Fruit fly (Drosophila melanogaster) whole organism, embryonic: Measurements from ENCODE around the gene CG4615.

Experiments
- B-H2 ChIP-seq: fragments of 200-800 bp; sonication (Bioruptor generic); optimal IDR thresholded peaks from 2 replicates; lab custom pipeline; 2018; ENCODE audit warnings: missing biosample characterization, mild to moderate bottlenecking, missing genetic modification characterization
- Bteb2 ChIP-seq: fragments of 200-800 bp; sonication (Bioruptor generic); optimal IDR thresholded peaks from 2 replicates; lab custom pipeline; 2016; ENCODE audit warnings: missing biosample characterization, missing genetic modification characterization
- CG11696 ChIP-seq: fragments of 200-800 bp; sonication (Bioruptor generic); IDR thresholded peaks from 2 replicates; pipeline ENCODE4 v1.3.6; 2022; ENCODE audit warnings: missing biosample characterization, missing genetic modification characterization
- CG12391 ChIP-seq: fragments of 200-800 bp; sonication (Bioruptor generic); optimal IDR thresholded peaks from 3 replicates; lab custom pipeline; 2018; ENCODE audit warnings: missing biosample characterization, mild to moderate bottlenecking, missing genetic modification characterization, moderate library complexity
- CG12744 ChIP-seq: fragments of 200-800 bp; sonication (Bioruptor generic); optimal IDR thresholded peaks from 2 replicates; lab custom pipeline; 2016; ENCODE audit warnings: missing biosample characterization, missing genetic modification characterization
- CG13424 ChIP-seq: fragments of 200-800 bp; sonication (Bioruptor generic); optimal IDR thresholded peaks from 2 replicates; lab custom pipeline; 2019; ENCODE audit warnings: missing biosample characterization, mild to moderate bottlenecking, missing genetic modification characterization, moderate library complexity
- CG18011 ChIP-seq: fragments of 200-800 bp; sonication (Bioruptor generic); optimal IDR thresholded peaks from 2 replicates; lab custom pipeline; 2017; ENCODE audit warnings: missing biosample characterization, missing genetic modification characterization, mild to moderate bottlenecking, moderate library complexity, missing genotype
- CG2120 ChIP-seq: fragments of 200-800 bp; sonication (Bioruptor generic); optimal IDR thresholded peaks from 3 replicates; lab custom pipeline; 2016; ENCODE audit warnings: missing biosample characterization, missing genetic modification characterization
- CG5245 ChIP-seq: fragments of 200-800 bp; sonication (Bioruptor generic); optimal IDR thresholded peaks from 3 replicates; lab custom pipeline; 2016; ENCODE audit warnings: missing biosample characterization, missing genetic modification characterization
- CG7928 ChIP-seq: fragments of 200-800 bp; sonication (Bioruptor generic); optimal IDR thresholded peaks from 2 replicates; lab custom pipeline; 2017; ENCODE audit warnings: missing biosample characterization, mild to moderate bottlenecking, missing genetic modification characterization
- CG7987 ChIP-seq: fragments of 200-800 bp; sonication (Bioruptor generic); optimal IDR thresholded peaks from 2 replicates; lab custom pipeline; 2018; ENCODE audit warnings: missing biosample characterization, mild to moderate bottlenecking, missing genetic modification characterization, moderate library complexity
- CG8359 ChIP-seq: fragments of 200-800 bp; sonication (Bioruptor generic); optimal IDR thresholded peaks from 2 replicates; lab custom pipeline; 2017; ENCODE audit warnings: missing biosample characterization, mild to moderate bottlenecking, missing genetic modification characterization, borderline replicate concordance
- D19A ChIP-seq: fragments of 200-800 bp; optimal IDR thresholded peaks from 3 replicates; lab custom pipeline; 2019; ENCODE audit warnings: missing biosample characterization, mild to moderate bottlenecking, missing genetic modification characterization, moderate library complexity
- Dfd ChIP-seq, 2 experiments: fragments of >200 bp; optimal IDR thresholded peaks; 2 replicates each; lab custom pipeline; 2017; ENCODE audit warnings: missing biosample characterization in 2 of 2, missing genetic modification characterization in 2 of 2
- Dip3 ChIP-seq: fragments of 200-800 bp; sonication (Bioruptor generic); optimal IDR thresholded peaks from 3 replicates; lab custom pipeline; 2016; ENCODE audit warnings: missing biosample characterization, missing genetic modification characterization
- Dp ChIP-seq: fragments of 200-800 bp; sonication (Bioruptor generic); optimal IDR thresholded peaks from 2 replicates; lab custom pipeline; 2018; ENCODE audit warnings: missing biosample characterization, mild to moderate bottlenecking, missing genetic modification characterization, moderate library complexity
- Ets97D ChIP-seq: fragments of 200-800 bp; sonication (Bioruptor generic); optimal IDR thresholded peaks from 3 replicates; lab custom pipeline; 2016; ENCODE audit warnings: missing biosample characterization, missing genetic modification characterization
- HmgD ChIP-seq: fragments of 200-800 bp; sonication (Bioruptor generic); optimal IDR thresholded peaks from 3 replicates; lab custom pipeline; 2016; ENCODE audit warnings: missing biosample characterization, missing genetic modification characterization
- Hmr ChIP-seq: fragments of 200-800 bp; sonication (Bioruptor generic); optimal IDR thresholded peaks from 3 replicates; lab custom pipeline; 2017; ENCODE audit warnings: mild to moderate bottlenecking, missing biosample characterization, missing genetic modification reagents, missing genetic modification characterization
- Hr51 ChIP-seq, 2 experiments: fragments of 200-800 bp; sonication (Bioruptor generic); optimal IDR thresholded peaks; 2 replicates in 1 of 2; 3 replicates in 1 of 2; lab custom pipeline; 2016 to 2018; ENCODE audit warnings: missing biosample characterization in 2 of 2, missing genetic modification characterization in 2 of 2, mild to moderate bottlenecking in 1 of 2, moderate library complexity in 1 of 2
- Jarid2 ChIP-seq: fragments of 200-800 bp; sonication (Bioruptor generic); optimal IDR thresholded peaks from 3 replicates; lab custom pipeline; 2017; ENCODE audit warnings: mild to moderate bottlenecking, missing biosample characterization, missing genetic modification reagents, missing genetic modification characterization
- NC2β ChIP-seq: fragments of 200-800 bp; sonication (Bioruptor generic); optimal IDR thresholded peaks from 2 replicates; lab custom pipeline; 2016; ENCODE audit warnings: missing biosample characterization, missing genetic modification characterization
- Ssrp ChIP-seq: fragments of 200-800 bp; sonication (Bioruptor generic); optimal IDR thresholded peaks from 2 replicates; lab custom pipeline; 2018; ENCODE audit warnings: missing biosample characterization, mild to moderate bottlenecking, missing genetic modification characterization, moderate library complexity
- Xrp1 ChIP-seq: fragments of 200-800 bp; sonication (Bioruptor generic); IDR thresholded peaks from 2 replicates; pipeline ENCODE4 v1.3.6; 2022; ENCODE audit warnings: missing biosample characterization, missing genetic modification characterization
- amos ChIP-seq: fragments of 200-800 bp; sonication (Bioruptor generic); IDR thresholded peaks from 2 replicates; pipeline ENCODE4 v1.3.6; 2022; ENCODE audit warnings: missing biosample characterization, missing genetic modification characterization; ENCODE audit not compliant: partially characterized antibody
- ash1 ChIP-seq: fragments of 200-800 bp; sonication (Bioruptor generic); optimal IDR thresholded peaks from 2 replicates; lab custom pipeline; 2018; ENCODE audit warnings: missing biosample characterization, mild to moderate bottlenecking, missing genetic modification characterization
- ato ChIP-seq: fragments of 200-800 bp; sonication (Bioruptor generic); IDR thresholded peaks from 2 replicates; pipeline ENCODE4 v1.3.6; 2022; ENCODE audit warnings: missing biosample characterization, missing genetic modification characterization; ENCODE audit not compliant: partially characterized antibody
- bab2 ChIP-seq: fragments of 200-800 bp; sonication (Bioruptor generic); optimal IDR thresholded peaks from 2 replicates; lab custom pipeline; 2016; ENCODE audit warnings: missing biosample characterization, missing genetic modification characterization
- chn ChIP-seq: fragments of 200-800 bp; sonication (Bioruptor generic); optimal IDR thresholded peaks from 2 replicates; lab custom pipeline; 2016; ENCODE audit warnings: missing biosample characterization, missing genetic modification characterization
- dmrt11E ChIP-seq: fragments of 200-800 bp; sonication (Bioruptor generic); optimal IDR thresholded peaks from 3 replicates; lab custom pipeline; 2018; ENCODE audit warnings: missing biosample characterization, mild to moderate bottlenecking, missing genetic modification characterization, moderate library complexity
- dysf ChIP-seq: fragments of 200-800 bp; sonication (Bioruptor generic); IDR thresholded peaks from 3 replicates; pipeline ENCODE4 v1.3.6; 2022; ENCODE audit warnings: missing biosample characterization, missing genetic modification characterization
- esg ChIP-seq: fragments of 200-800 bp; sonication (Bioruptor generic); conservative IDR thresholded peaks from 2 replicates; pipeline ENCODE4 v1.3.6; 2022; ENCODE audit warnings: missing biosample characterization, missing genetic modification characterization
- fd64A ChIP-seq: fragments of 200-800 bp; sonication (Bioruptor generic); optimal IDR thresholded peaks from 3 replicates; lab custom pipeline; 2018; ENCODE audit warnings: missing biosample characterization, mild to moderate bottlenecking, missing genetic modification characterization
- gce ChIP-seq: fragments of 200-800 bp; sonication (Bioruptor generic); IDR thresholded peaks from 3 replicates; pipeline ENCODE4 v1.3.6; 2022; ENCODE audit warnings: missing biosample characterization, missing genetic modification characterization
- gro ChIP-seq: fragments of 200-800 bp; sonication (Bioruptor generic); optimal IDR thresholded peaks from 2 replicates; lab custom pipeline; 2016; ENCODE audit warnings: missing biosample characterization, missing genetic modification characterization
- kah ChIP-seq: fragments of 200-800 bp; sonication (Bioruptor generic); optimal IDR thresholded peaks from 2 replicates; lab custom pipeline; 2018; ENCODE audit warnings: missing biosample characterization, mild to moderate bottlenecking, missing genetic modification characterization
- mam ChIP-seq: fragments of 200-800 bp; sonication (Bioruptor generic); optimal IDR thresholded peaks from 3 replicates; lab custom pipeline; 2016; ENCODE audit warnings: missing biosample characterization, missing genetic modification characterization
- mld ChIP-seq: fragments of 200-800 bp; sonication (Bioruptor generic); IDR thresholded peaks from 3 replicates; pipeline ENCODE4 v1.3.6; 2022; ENCODE audit warnings: missing biosample characterization, missing genetic modification characterization; ENCODE audit not compliant: partially characterized antibody
- oc ChIP-seq: fragments of 200-800 bp; sonication (Bioruptor generic); optimal IDR thresholded peaks from 2 replicates; lab custom pipeline; 2018; ENCODE audit warnings: missing biosample characterization, mild to moderate bottlenecking, missing genetic modification characterization, moderate library complexity
- onecut ChIP-seq: fragments of 200-800 bp; sonication (Bioruptor generic); IDR thresholded peaks from 2 replicates; pipeline ENCODE4 v1.3.6; 2022; ENCODE audit warnings: missing biosample characterization, missing genetic modification characterization
- peb ChIP-seq: fragments of 200-800 bp; sonication (Bioruptor generic); IDR thresholded peaks from 2 replicates; pipeline ENCODE4 v1.3.6; 2022; ENCODE audit warnings: missing biosample characterization, missing genetic modification characterization
- rib ChIP-seq: fragments of 200-800 bp; sonication (Bioruptor generic); IDR thresholded peaks from 2 replicates; pipeline ENCODE4 v1.3.6; 2022; ENCODE audit warnings: missing biosample characterization, missing genetic modification characterization
- salm ChIP-seq: fragments of 200-800 bp; sonication (Bioruptor generic); optimal IDR thresholded peaks from 2 replicates; lab custom pipeline; 2018; ENCODE audit warnings: missing biosample characterization, mild to moderate bottlenecking, missing genetic modification characterization
- sima ChIP-seq: fragments of 200-800 bp; sonication (Bioruptor generic); optimal IDR thresholded peaks from 2 replicates; lab custom pipeline; 2016; ENCODE audit warnings: missing biosample characterization, missing genetic modification characterization
- sob ChIP-seq: fragments of 200-800 bp; sonication (Bioruptor generic); IDR thresholded peaks from 2 replicates; pipeline ENCODE4 v1.3.6; 2022; ENCODE audit warnings: missing biosample characterization, missing genetic modification characterization
- sug ChIP-seq: fragments of 200-800 bp; optimal IDR thresholded peaks from 2 replicates; lab custom pipeline; 2019; ENCODE audit warnings: missing biosample characterization, mild to moderate bottlenecking, missing genetic modification characterization, moderate library complexity
- tll ChIP-seq, 2 experiments: fragments of 200-800 bp in 1 of 2; fragments of >200 bp in 1 of 2; sonication (Bioruptor generic) in 1 of 2; optimal IDR thresholded peaks; 2 replicates each; lab custom pipeline; 2017 to 2019; ENCODE audit warnings: missing biosample characterization in 2 of 2, missing genetic modification characterization in 2 of 2, mild to moderate bottlenecking in 1 of 2, moderate library complexity in 1 of 2
- tna ChIP-seq: fragments of 200-800 bp; sonication (Bioruptor generic); IDR thresholded peaks from 2 replicates; pipeline ENCODE4 v1.3.6; 2022; ENCODE audit warnings: missing biosample characterization, missing genetic modification characterization; ENCODE audit not compliant: partially characterized antibody
- twi ChIP-seq: fragments of 200-800 bp; optimal IDR thresholded peaks from 2 replicates; lab custom pipeline; 2019; ENCODE audit warnings: missing biosample characterization, mild to moderate bottlenecking, missing genetic modification characterization, moderate library complexity
- usp ChIP-seq: fragments of >200 bp; optimal IDR thresholded peaks from 2 replicates; lab custom pipeline; 2017; ENCODE audit warnings: missing biosample characterization, missing genetic modification characterization
- z ChIP-seq: fragments of 200-800 bp; sonication (Bioruptor generic); IDR thresholded peaks from 3 replicates; pipeline ENCODE4 v1.3.6; 2022; ENCODE audit warnings: missing biosample characterization, missing genetic modification characterization

Gene CG4615

dm6 chrX:7094861-7095260, 7.2 kb downstream of the CG4615 start (continued):
- TF ChIP-seq ato (GFP tag; lab: Robert Waterston, UW) (no peak), sug (no peak), usp (no peak), fd64A (no peak), B-H2 (no peak), dysf (GFP tag; lab: Robert Waterston, UW) (0 out of 3 replicates have a peak, but pooled peaks have one; percentile 18), sima (no peak), esg (no peak), CG12391 (tag; lab: Kevin White, UChicago) (peak; percentile 55), onecut (no peak), HmgD (GFP tag; lab: Kevin White, UChicago) (no peak), Hr51 (GFP tag; optimal IDR thresholded peaks at IDR 0.05; lab: Kevin White, UChicago) (peak in 1 of 2 experiments; percentile 57), ash1 (GFP tag; lab: Kevin White, UChicago) (no peak), CG13424 (tag; lab: Kevin White, UChicago) (peak; percentile 36), salm (tag; lab: Kevin White, UChicago) (peak; percentile 3), Dfd (GFP tag; optimal IDR thresholded peaks at IDR 0.05; lab: Kevin White, UChicago) (no peak), mam (no peak), tna (GFP tag; lab: Robert Waterston, UW) (no peak), rib (GFP tag; lab: Robert Waterston, UW) (no peak), CG12744 (GFP tag; lab: Kevin White, UChicago) (no peak), chn (GFP tag; lab: Kevin White, UChicago) (no peak), tll (GFP tag; optimal IDR thresholded peaks at IDR 0.05; lab: Kevin White, UChicago) (no peak), mld (no peak), CG5245 (GFP tag; lab: Kevin White, UChicago) (no peak), Xrp1 (GFP tag; lab: Robert Waterston, UW) (0 out of 2 replicates have a peak, but pooled peaks have one; percentile 56), z (GFP tag; lab: Robert Waterston, UW) (no peak), Hmr (GFP tag; lab: Kevin White, UChicago) (no peak), oc (peak; percentile 45), NC2β (GFP tag; lab: Kevin White, UChicago) (no peak), twi (no peak), Ssrp (tag; lab: Kevin White, UChicago) (peak; percentile 73), Bteb2 (no peak), peb (no peak), CG8359 (GFP tag; lab: Kevin White, UChicago) (no peak), bab2 (GFP tag; lab: Kevin White, UChicago) (no peak), gce (no peak), Dp (no peak), Jarid2 (GFP tag; lab: Kevin White, UChicago) (no peak), CG7928 (GFP tag; lab: Kevin White, UChicago) (no peak), CG7987 (GFP tag; lab: Kevin White, UChicago) (no peak), CG2120 (GFP tag; lab: Kevin White, UChicago) (no peak), kah (no peak), dmrt11E (tag; lab: Kevin White, UChicago) (peak; percentile 14), Ets97D (GFP tag; lab: Kevin White, UChicago) (no peak), CG18011 (no peak), sob (GFP tag; lab: Robert Waterston, UW) (no peak), gro (no peak), CG11696 (GFP tag; lab: Robert Waterston, UW) (no peak), D19A (tag; lab: Kevin White, UChicago) (peak; percentile 61), Dip3 (GFP tag; lab: Kevin White, UChicago) (no peak), amos (GFP tag; lab: Robert Waterston, UW) (no peak)
